Fruit fly (Drosophila melanogaster): ENCODE results near the gene dsh.

dsh gene

dm6 chrX:11359081-11359481 lies 3.4 kb downstream of the dsh start, which contains the start of gene Pa1 (continued):
- TF ChIP-seq abd-A (tag; optimal IDR thresholded peaks at IDR 0.05) (no peak), gro (GFP tag; optimal IDR thresholded peaks at IDR 0.05) (peak; percentile 54), CG11504 (tag; optimal IDR thresholded peaks at IDR 0.05) (no peak), mam (GFP tag; optimal IDR thresholded peaks at IDR 0.05) (peak; percentile 13), CG34224 (GFP tag; IDR thresholded peaks at IDR 0.05; ENCODE audit: partially characterized antibody) (peak; percentile 76), MESR4 (GFP tag; optimal IDR thresholded peaks at IDR 0.05) (peak; percentile 86), zen2 (GFP tag; IDR thresholded peaks at IDR 0.05; ENCODE audit: partially characterized antibody) (peak; percentile 74), CG14710 (tag; optimal IDR thresholded peaks at IDR 0.05) (peak; percentile 42), stc (GFP tag; IDR thresholded peaks at IDR 0.05) (0 out of 2 replicates have a peak, but pooled peaks have one; percentile 16), CG15514 (GFP tag; optimal IDR thresholded peaks at IDR 0.05) (peak; percentile 92), CG6791 (GFP tag; IDR thresholded peaks at IDR 0.05; ENCODE audit: partially characterized antibody) (peak; percentile 74; the same call in 2 of the 3 replicates), hbn (GFP tag; IDR thresholded peaks at IDR 0.05; ENCODE audit: partially characterized antibody) (peak; percentile 68), Opbp (GFP tag; IDR thresholded peaks at IDR 0.05; ENCODE audit: partially characterized antibody) (peak; percentile 68; the same call in 2 of the 3 replicates), jumu (GFP tag; optimal IDR thresholded peaks at IDR 0.05) (no peak), Pdp1 (GFP tag; optimal IDR thresholded peaks at IDR 0.05) (peak in 1 of 2 experiments; percentile 31), CG9932 (GFP tag; IDR thresholded peaks at IDR 0.05) (0 out of 2 replicates have a peak, but pooled peaks have one; percentile 26), Rfx (GFP tag; IDR thresholded peaks at IDR 0.05) (peak; percentile 45; the same call in 1 of the 2 replicates), CG3065 (GFP tag; optimal IDR thresholded peaks at IDR 0.05) (no peak), YL-1 (GFP tag; optimal IDR thresholded peaks at IDR 0.05) (peak; percentile 71), CG7963 (GFP tag; IDR thresholded peaks at IDR 0.05; ENCODE audit: partially characterized antibody) (peak; percentile 47; the same call in 1 of the 3 replicates), wdn (GFP tag; IDR thresholded peaks at IDR 0.05) (no peak), nom (GFP tag; optimal IDR thresholded peaks at IDR 0.05) (peak; percentile 55), CG12071 (GFP tag; optimal IDR thresholded peaks at IDR 0.05) (no peak), sens (GFP tag) (peak; percentile 52), CG10565 (GFP tag; optimal IDR thresholded peaks at IDR 0.05) (no peak), lola (GFP tag; optimal IDR thresholded peaks at IDR 0.05) (no peak), MBD-R2 (GFP tag; IDR thresholded peaks at IDR 0.05) (peak; percentile 46), CG15011 (GFP tag; optimal IDR thresholded peaks at IDR 0.05) (no peak), bbx (GFP tag; IDR thresholded peaks at IDR 0.05; ENCODE audit: partially characterized antibody) (peak; percentile 75), E2f2 (GFP tag; IDR thresholded peaks at IDR 0.05) (peak; percentile 96), Dref (GFP tag; IDR thresholded peaks at IDR 0.05) (peak; percentile 88), Dll (GFP tag; IDR thresholded peaks at IDR 0.05; ENCODE audit: partially characterized antibody) (peak; percentile 76), slou (GFP tag; optimal IDR thresholded peaks at IDR 0.05) (no peak), Ets97D (GFP tag; optimal IDR thresholded peaks at IDR 0.05) (peak; percentile 56), Bgb (GFP tag; IDR thresholded peaks at IDR 0.05; ENCODE audit: partially characterized antibody) (peak; percentile 80), Doc3 (GFP tag; IDR thresholded peaks at IDR 0.05; ENCODE audit: partially characterized antibody) (peak; percentile 55), sob (GFP tag; IDR thresholded peaks at IDR 0.05) (0 out of 2 replicates have a peak, but pooled peaks have one; percentile 25), CG8765 (GFP tag; IDR thresholded peaks at IDR 0.05) (no peak), CG33557 (GFP tag; optimal IDR thresholded peaks at IDR 0.05) (peak; percentile 0), sna (GFP tag; IDR thresholded peaks at IDR 0.05; ENCODE audit: partially characterized antibody) (peak; percentile 56; the same call in 1 of the 2 replicates), shn (GFP tag; optimal IDR thresholded peaks at IDR 0.05) (no peak), trem (tag; optimal IDR thresholded peaks at IDR 0.05) (peak; percentile 12), Nf-YC (tag; optimal IDR thresholded peaks at IDR 0.05) (peak; percentile 32), unc-4 (GFP tag; IDR thresholded peaks at IDR 0.05; ENCODE audit: partially characterized antibody) (peak; percentile 71), ato (GFP tag; IDR thresholded peaks at IDR 0.05; ENCODE audit: partially characterized antibody) (peak; percentile 39; the same call in 1 of the 2 replicates), Sox100B (GFP tag; optimal IDR thresholded peaks at IDR 0.05) (no peak), pb (GFP tag; optimal IDR thresholded peaks at IDR 0.05) (no peak), CG15601 (tag; optimal IDR thresholded peaks at IDR 0.05) (peak; percentile 5)

All from whole organism, embryonic.